Fruit fly (Drosophila melanogaster): ENCODE data around the gene Ripalpha.

The Ripalpha gene

dm6 chr2L:10222550-10223231 lies 21.9 kb upstream of the Ripalpha start, which contains the start of gene Bcs1:
Gene Bcs1, plus strand, starts transcription at chr2L:10222657.
- TF ChIP-seq CG4496 (GFP tag; IDR thresholded peaks at IDR 0.05), result no peak
- TF ChIP-seq D1 (tag; optimal IDR thresholded peaks at IDR 0.05), result peak; percentile 25
- TF ChIP-seq CG8301 (tag; optimal IDR thresholded peaks at IDR 0.05), result no peak
- TF ChIP-seq rn (GFP tag; IDR thresholded peaks at IDR 0.05), result no peak

DNA sequence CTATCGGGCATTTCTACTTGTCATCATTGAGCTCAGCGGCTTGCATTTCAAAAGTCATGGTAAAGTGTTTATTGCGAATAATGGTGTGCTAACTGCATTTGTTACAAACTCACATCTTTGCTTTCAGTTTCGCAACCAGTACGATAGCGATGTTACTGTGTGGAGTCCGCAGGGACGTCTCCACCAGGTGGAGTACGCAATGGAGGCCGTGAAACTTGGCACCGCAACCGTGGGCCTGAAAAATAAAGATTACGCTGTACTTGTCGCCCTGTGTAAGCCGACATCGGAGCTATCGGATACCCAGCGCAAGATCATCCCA lies 20.6 kb upstream of the Ripalpha start:
- TF ChIP-seq CG10348 (GFP tag; IDR thresholded peaks at IDR 0.05) (no peak), D1 (tag; optimal IDR thresholded peaks at IDR 0.05) (no peak), CG9948 (tag; optimal IDR thresholded peaks at IDR 0.05) (no peak), CG32121 (GFP tag; IDR thresholded peaks at IDR 0.05) (no peak), Snoo (tag; optimal IDR thresholded peaks at IDR 0.05) (no peak), Pif1B (GFP tag; optimal IDR thresholded peaks at IDR 0.05) (no peak), CG12605 (GFP tag; IDR thresholded peaks at IDR 0.05) (no peak), CG15710 (tag; optimal IDR thresholded peaks at IDR 0.05) (no peak)

- TF ChIP-seq CG4496 (GFP tag; IDR thresholded peaks at IDR 0.05), result no peak
- TF ChIP-seq CG15710 (tag; optimal IDR thresholded peaks at IDR 0.05), result peak; percentile 31
These were observed 20.0 kb upstream of the Ripalpha start, which contains the start of the genes Npc1a and Prosalpha6 for dm6 chr2L:10220501-10221386. Gene Npc1a, minus strand, starts transcription at chr2L:10221216. Gene Prosalpha6, plus strand, starts transcription at chr2L:10221351.

DNA sequence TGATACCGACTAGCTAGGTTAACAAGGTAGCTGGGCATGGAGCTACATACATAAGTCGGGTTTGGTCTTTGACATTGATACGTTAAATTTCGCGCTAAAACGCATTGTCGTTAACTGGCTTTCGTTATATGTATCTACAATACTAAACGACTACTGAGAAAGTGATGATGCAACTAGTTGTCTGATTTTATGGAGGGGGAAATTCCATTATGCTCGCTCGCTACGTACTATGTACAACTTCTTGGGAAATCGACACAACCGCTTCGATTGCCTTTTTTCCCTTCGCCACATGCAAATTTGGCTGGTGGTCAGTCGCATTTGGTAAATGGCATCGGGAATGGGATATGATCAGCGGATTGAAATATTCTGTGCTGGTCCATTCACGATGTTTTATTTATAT lies 19.2 kb upstream of the Ripalpha start:
- TF ChIP-seq CG12605 (GFP tag; IDR thresholded peaks at IDR 0.05) (no peak), CG8301 (tag; optimal IDR thresholded peaks at IDR 0.05) (no peak), CG15710 (tag; optimal IDR thresholded peaks at IDR 0.05) (no peak), CG8159 (tag; optimal IDR thresholded peaks at IDR 0.05) (no peak), Pif1A (GFP tag; optimal IDR thresholded peaks at IDR 0.05) (no peak), CG13204 (GFP tag; optimal IDR thresholded peaks at IDR 0.05) (no peak), Ets98B (GFP tag; IDR thresholded peaks at IDR 0.05) (no peak), CG10348 (GFP tag; IDR thresholded peaks at IDR 0.05) (no peak), fd96Ca (GFP tag; IDR thresholded peaks at IDR 0.05) (no peak), D1 (tag; optimal IDR thresholded peaks at IDR 0.05) (no peak), Snoo (tag; optimal IDR thresholded peaks at IDR 0.05) (no peak), CG17806 (tag; optimal IDR thresholded peaks at IDR 0.05) (no peak), CG9948 (tag; optimal IDR thresholded peaks at IDR 0.05) (no peak), CG34367 (tag; optimal IDR thresholded peaks at IDR 0.05) (no peak), CG14655 (GFP tag; optimal IDR thresholded peaks at IDR 0.05) (no peak), Pif1B (GFP tag; optimal IDR thresholded peaks at IDR 0.05) (no peak), rn (GFP tag; IDR thresholded peaks at IDR 0.05) (no peak)

DNA sequence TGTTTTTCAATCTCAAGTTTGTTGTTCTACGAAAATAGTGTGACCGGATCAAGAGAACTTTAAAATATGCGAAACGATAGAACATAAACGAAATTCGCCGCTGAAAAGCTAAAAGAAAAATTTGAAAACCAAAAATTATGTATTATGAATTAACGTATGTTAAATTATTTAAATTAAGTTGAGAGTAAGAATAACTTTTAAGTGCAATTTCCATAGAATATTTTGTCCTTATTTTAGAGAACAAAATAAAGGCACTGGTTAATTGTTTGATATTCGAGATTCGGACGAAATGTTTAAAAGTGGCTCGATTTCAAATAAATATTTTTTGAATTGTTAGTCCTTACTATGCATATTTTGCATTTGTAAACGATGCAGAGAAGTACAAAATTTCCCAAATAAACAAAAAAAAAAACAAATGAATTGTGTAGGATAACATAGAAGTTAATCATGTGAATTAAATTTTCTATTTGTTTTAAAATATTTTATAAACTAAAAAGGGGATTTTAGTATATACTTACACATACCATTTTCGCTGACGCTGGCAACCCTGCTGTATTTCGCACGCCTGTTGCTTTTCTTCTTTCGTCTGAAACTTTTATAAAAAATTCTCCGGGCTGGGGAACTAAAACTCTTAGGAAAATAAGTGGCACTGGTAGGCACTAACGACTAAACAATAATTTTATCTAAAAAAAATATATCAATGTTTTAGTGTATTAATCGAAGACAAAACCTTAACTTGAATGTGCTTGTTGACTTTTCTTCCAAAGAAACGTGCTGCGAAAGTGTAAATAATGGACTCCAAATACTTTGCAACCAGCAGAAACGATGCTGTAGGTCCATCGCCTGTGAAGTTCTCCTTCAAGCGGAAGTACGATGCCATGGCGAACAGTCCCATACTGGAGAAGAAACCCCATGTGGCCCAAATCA lies 10.1 kb upstream of the Ripalpha start, which contains the start of the genes CG5727 and ath:
CG5727 (minus strand) TSS at position 51 of the 927 bp plus-strand sequence.
ath (plus strand) TSS at position 513 of the 927 bp plus-strand sequence.
- peak; percentile 10 for TF ChIP-seq CG17806 (tag; optimal IDR thresholded peaks at IDR 0.05)
- no peak for TF ChIP-seq Ets98B (GFP tag; IDR thresholded peaks at IDR 0.05)
- no peak for TF ChIP-seq CG13204 (GFP tag; optimal IDR thresholded peaks at IDR 0.05)

DNA sequence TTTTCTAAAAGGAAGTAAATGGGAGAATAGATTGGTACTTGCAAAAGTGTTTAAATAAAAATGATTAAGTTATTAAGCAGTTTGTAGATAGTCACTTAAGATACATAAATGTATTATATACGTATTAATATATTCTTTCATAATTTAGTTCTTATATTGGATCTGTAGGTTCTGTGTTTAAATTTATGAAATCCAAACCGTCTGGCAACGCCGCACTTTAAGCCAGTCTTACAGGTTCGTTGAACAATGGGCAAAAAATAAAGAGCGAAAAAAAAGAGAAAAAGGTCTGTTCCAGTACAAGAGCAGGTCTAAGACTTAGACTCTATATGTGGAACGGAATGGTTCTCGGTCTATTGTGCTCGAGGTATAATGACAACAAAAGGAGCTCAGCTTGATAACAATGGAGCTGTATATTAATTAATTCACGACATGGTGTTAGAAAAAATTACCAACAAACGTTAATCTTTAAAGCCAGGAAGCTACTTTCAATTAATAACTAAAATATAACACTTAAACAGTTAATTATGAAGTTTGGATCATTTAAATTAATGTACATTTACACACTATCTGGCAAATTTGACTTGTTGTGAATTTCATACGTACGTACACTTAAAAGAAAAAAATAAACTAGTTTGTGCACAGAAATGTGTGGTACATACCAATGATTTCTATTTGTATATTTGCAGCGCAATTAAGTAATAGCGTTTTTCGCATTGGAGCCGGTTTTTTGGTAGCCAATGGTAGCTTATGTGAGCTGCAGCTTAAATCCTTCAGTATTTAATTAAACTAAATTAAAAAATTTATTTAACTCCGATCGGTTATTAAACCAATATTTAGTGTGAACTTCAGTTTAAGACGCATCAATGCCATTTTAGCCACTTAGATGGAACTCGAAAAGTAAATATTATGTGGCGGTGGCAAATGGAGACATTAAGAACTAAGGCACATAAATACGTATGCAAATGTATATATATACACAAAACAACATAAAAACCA lies 8.3 kb upstream of the Ripalpha start, which contains the start of gene CG5731:
CG5731 (minus strand) TSS at position 946 of the 996 bp plus-strand sequence.
- TF ChIP-seq EcR (GFP tag; optimal IDR thresholded peaks at IDR 0.05), result peak; percentile 64
- TF ChIP-seq CG32121 (GFP tag; IDR thresholded peaks at IDR 0.05), result 0 out of 2 replicates have a peak, but pooled peaks have one; percentile 16
- TF ChIP-seq CG12605 (GFP tag; IDR thresholded peaks at IDR 0.05), result 0 out of 2 replicates have a peak, but pooled peaks have one; percentile 21
- no peak for TF ChIP-seq CG8301 (tag; optimal IDR thresholded peaks at IDR 0.05)

All from whole organism, pupa.